Worm (Caenorhabditis elegans) whole organism, late embryonic: ENCODE measurements around the gene sec-24.1.

ENCODE experiments used
- ama-1 ChIP-seq: fragments of 150-350 bp; optimal IDR thresholded peaks from 2 replicates; lab custom pipeline; 2014
- ceh-22 ChIP-seq: sonication (generic microtip); optimal IDR thresholded peaks from 2 replicates; lab custom pipeline; 2017; ENCODE audit warnings: missing biosample characterization, missing genetic modification characterization
- ceh-31 ChIP-seq: sonication (generic microtip); optimal IDR thresholded peaks from 2 replicates; lab custom pipeline; 2016; ENCODE audit warnings: missing genetic modification characterization, missing compliant biosample characterization
- ceh-34 ChIP-seq: sonication (generic microtip); optimal IDR thresholded peaks from 2 replicates; lab custom pipeline; 2016; ENCODE audit warnings: mild to moderate bottlenecking, missing genetic modification characterization, missing compliant biosample characterization
- dve-1 ChIP-seq: sonication (generic microtip); optimal IDR thresholded peaks from 2 replicates; lab custom pipeline; 2017; ENCODE audit warnings: antibody characterized with exemption, mild to moderate bottlenecking, missing genetic modification characterization, missing compliant biosample characterization
- hlh-8 ChIP-seq: sonication (generic microtip); optimal IDR thresholded peaks from 2 replicates; lab custom pipeline; 2016; ENCODE audit warnings: missing genotype, missing genetic modification characterization, missing compliant biosample characterization
- nfya-1 ChIP-seq: sonication (generic microtip); optimal IDR thresholded peaks from 2 replicates; lab custom pipeline; 2017; ENCODE audit warnings: missing genetic modification characterization, mild to moderate bottlenecking, missing compliant biosample characterization, antibody characterized with exemption, moderate library complexity
- nhr-11 ChIP-seq: fragments of 150-350 bp; optimal IDR thresholded peaks from 2 replicates; lab custom pipeline; 2014; ENCODE audit warnings: missing biosample characterization, missing genetic modification characterization
- pat-9 ChIP-seq: fragments of 200-800 bp; sonication (Bioruptor generic); optimal IDR thresholded peaks from 2 replicates; lab custom pipeline; 2018; ENCODE audit warnings: mild to moderate bottlenecking, missing genetic modification characterization, moderate library complexity, missing compliant biosample characterization
- pha-2 ChIP-seq: sonication (generic microtip); optimal IDR thresholded peaks from 2 replicates; lab custom pipeline; 2017; ENCODE audit warnings: mild to moderate bottlenecking, missing genetic modification characterization, missing compliant biosample characterization
- pha-4 ChIP-seq: fragments of 150-350 bp; optimal IDR thresholded peaks from 2 replicates; lab custom pipeline; 2018; ENCODE audit warnings: missing biosample characterization, missing genetic modification reagents, missing genetic modification characterization
- pros-1 ChIP-seq: fragments of 150-350 bp; optimal IDR thresholded peaks from 2 replicates; lab custom pipeline; 2014; ENCODE audit warnings: missing biosample characterization, missing genetic modification reagents, missing genetic modification characterization
- rnt-1 ChIP-seq: sonication (generic microtip); optimal IDR thresholded peaks from 2 replicates; lab custom pipeline; 2016; ENCODE audit warnings: missing genetic modification characterization, missing compliant biosample characterization

DNA sequence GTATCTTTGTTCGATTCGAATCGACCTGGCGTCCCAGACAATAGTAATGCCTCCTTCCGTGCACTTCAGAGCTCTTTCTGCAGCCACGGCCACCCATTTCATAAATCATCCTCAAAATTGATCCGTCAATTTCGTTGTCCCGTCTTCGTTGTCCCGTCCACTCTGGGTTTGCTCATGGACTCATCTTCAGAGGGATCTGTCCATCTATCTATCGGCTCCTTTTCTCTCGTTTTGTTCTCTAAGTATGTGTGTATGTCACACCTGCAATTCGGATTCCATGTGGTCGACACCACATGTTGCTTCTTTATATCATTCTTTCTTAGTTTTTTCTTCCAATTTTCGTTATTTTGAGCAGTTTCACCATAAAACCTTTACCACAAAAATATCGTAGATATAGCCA, 6.5 kb upstream of the sec-24.1 start:
- TF ChIP-seq pat-9 (tag; lab: Kevin White, UChicago) (no peak), nfya-1 (tag; lab: Kevin White, UChicago) (no peak), pha-4 (tag; lab: Kevin White, UChicago) (no peak), hlh-8 (no peak), ceh-22 (no peak), ceh-31 (tag; lab: Kevin White, UChicago) (no peak), rnt-1 (no peak), dve-1 (no peak), pros-1 (tag; lab: Kevin White, UChicago) (no peak), ceh-34 (tag; lab: Kevin White, UChicago) (no peak), nhr-11 (no peak), ama-1 (lab: Kevin White, UChicago) (no peak), pha-2 (tag; lab: Kevin White, UChicago) (no peak)
